Fruit fly (Drosophila melanogaster): ENCODE results near the gene CG14441.

CG14441 gene

DNA sequence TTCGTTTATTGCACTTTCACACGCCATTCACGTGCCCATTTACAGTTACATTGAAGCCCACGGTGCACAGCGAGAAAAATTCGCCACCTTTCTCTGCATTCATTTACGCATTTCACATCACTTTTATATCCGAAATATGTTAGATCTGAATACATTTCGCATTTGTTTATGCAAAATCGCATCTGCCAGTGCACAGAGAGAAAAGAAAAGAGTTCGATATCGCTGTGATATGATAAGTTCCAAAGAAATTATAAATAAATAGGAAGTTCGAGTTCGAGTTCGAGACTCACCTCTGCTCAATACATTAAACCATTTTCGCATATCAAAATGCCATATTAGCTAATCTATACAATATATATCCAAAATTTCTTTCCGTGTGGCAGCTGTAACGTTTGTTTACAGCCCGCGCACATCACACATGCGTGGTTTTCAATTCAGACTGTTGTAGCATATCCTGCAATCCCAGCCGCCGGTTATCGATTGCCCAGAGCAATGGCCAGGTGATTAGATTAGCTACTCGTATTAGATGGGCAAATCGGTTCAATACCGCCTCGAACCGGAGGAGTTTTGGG is 43.2 kb upstream of the CG14441 start (continued):
- TF ChIP-seq Ssrp (tag; optimal IDR thresholded peaks at IDR 0.05), result peak; percentile 74
- no peak for TF ChIP-seq BEAF-32 (GFP tag; optimal IDR thresholded peaks at IDR 0.05)
- TF ChIP-seq CG1024 (GFP tag; IDR thresholded peaks at IDR 0.05), result peak; percentile 45; the same call in 1 of the 2 replicates
- no peak for TF ChIP-seq tll (GFP tag; optimal IDR thresholded peaks at IDR 0.05)
- TF ChIP-seq jing (GFP tag; optimal IDR thresholded peaks at IDR 0.05), result peak; percentile 66
- TF ChIP-seq CG9609 (GFP tag; optimal IDR thresholded peaks at IDR 0.05), result peak; percentile 83
- TF ChIP-seq Gsc (GFP tag; IDR thresholded peaks at IDR 0.05), result no peak
- TF ChIP-seq wdn (GFP tag; IDR thresholded peaks at IDR 0.05), result peak; percentile 68
- TF ChIP-seq Stat92E (GFP tag; optimal IDR thresholded peaks at IDR 0.05), result peak in 1 of 3 experiments; percentile 48
- no peak for TF ChIP-seq sd (tag; optimal IDR thresholded peaks at IDR 0.05)
- peak; percentile 81 for TF ChIP-seq Atf-2 (GFP tag; optimal IDR thresholded peaks at IDR 0.05)
- TF ChIP-seq CG4617 (GFP tag; optimal IDR thresholded peaks at IDR 0.05; ENCODE audit: borderline replicate concordance), result peak; percentile 40
- TF ChIP-seq CG2129 (GFP tag; IDR thresholded peaks at IDR 0.05; ENCODE audit: partially characterized antibody), result no peak
- peak; percentile 48; the same call in 1 of the 3 replicates for TF ChIP-seq jigr1 (GFP tag; IDR thresholded peaks at IDR 0.05)
- TF ChIP-seq sima (GFP tag; optimal IDR thresholded peaks at IDR 0.05), result peak; percentile 66
- TF ChIP-seq CG6272 (GFP tag; IDR thresholded peaks at IDR 0.05), result peak; percentile 57
- peak; percentile 73 to 75 for TF ChIP-seq bsh (GFP tag; optimal IDR thresholded peaks at IDR 0.05)
- TF ChIP-seq CG11696 (GFP tag; IDR thresholded peaks at IDR 0.05), result peak; percentile 64
- peak; percentile 88 for TF ChIP-seq HHEX (GFP tag; optimal IDR thresholded peaks at IDR 0.05)
- TF ChIP-seq Doc2 (GFP tag; IDR thresholded peaks at IDR 0.05), result no peak
- peak; percentile 83 for TF ChIP-seq CG2712 (tag; optimal IDR thresholded peaks at IDR 0.05)
- TF ChIP-seq chif (GFP tag; optimal IDR thresholded peaks at IDR 0.05), result peak; percentile 81 to 82
- peak; percentile 82 for TF ChIP-seq tio (GFP tag; optimal IDR thresholded peaks at IDR 0.05)
- TF ChIP-seq Scr (GFP tag; IDR thresholded peaks at IDR 0.05; ENCODE audit: partially characterized antibody), result no peak
- TF ChIP-seq D19B (GFP tag; optimal IDR thresholded peaks at IDR 0.05), result peak; percentile 77
- TF ChIP-seq toy (GFP tag; IDR thresholded peaks at IDR 0.05), result 0 out of 2 replicates have a peak, but pooled peaks have one; percentile 29
- peak; percentile 67 for TF ChIP-seq sug (tag; optimal IDR thresholded peaks at IDR 0.05)
- TF ChIP-seq klu (GFP tag; IDR thresholded peaks at IDR 0.05), result peak; percentile 69
- peak; percentile 81 for TF ChIP-seq zfh1 (GFP tag; IDR thresholded peaks at IDR 0.05)
- TF ChIP-seq cad (GFP tag; optimal IDR thresholded peaks at IDR 0.05), result no peak
- TF ChIP-seq Mad (GFP tag; optimal IDR thresholded peaks at IDR 0.05), result peak; percentile 78
- peak; percentile 78 for TF ChIP-seq fd3F (GFP tag; optimal IDR thresholded peaks at IDR 0.05)
- TF ChIP-seq CG4404 (GFP tag; IDR thresholded peaks at IDR 0.05), result peak; percentile 72
- TF ChIP-seq CG2202 (tag; optimal IDR thresholded peaks at IDR 0.05), result peak; percentile 9
- peak; percentile 41 for TF ChIP-seq CG33557 (GFP tag; optimal IDR thresholded peaks at IDR 0.05)
- peak; percentile 27 for TF ChIP-seq CG14965 (GFP tag; optimal IDR thresholded peaks at IDR 0.05; ENCODE audit: borderline replicate concordance)
- peak; percentile 27 for TF ChIP-seq CTCF (GFP tag; optimal IDR thresholded peaks at IDR 0.05)
- peak; percentile 75 for TF ChIP-seq Dad (GFP tag; optimal IDR thresholded peaks at IDR 0.05)
- TF ChIP-seq twi (tag; optimal IDR thresholded peaks at IDR 0.05), result peak; percentile 56
- TF ChIP-seq btn (GFP tag; optimal IDR thresholded peaks at IDR 0.05), result peak; percentile 66
- TF ChIP-seq CG31441 (GFP tag; IDR thresholded peaks at IDR 0.05), result peak; percentile 82
- peak; percentile 79 for TF ChIP-seq CG11093 (GFP tag; IDR thresholded peaks at IDR 0.05)
- TF ChIP-seq CG11456 (GFP tag; IDR thresholded peaks at IDR 0.05), result peak; percentile 75; the same call in 2 of the 3 replicates
- TF ChIP-seq CG18476 (GFP tag; optimal IDR thresholded peaks at IDR 0.05), result peak; percentile 74
- TF ChIP-seq PHDP (tag; optimal IDR thresholded peaks at IDR 0.05), result peak; percentile 86
- peak; percentile 26 for TF ChIP-seq wek (GFP tag; optimal IDR thresholded peaks at IDR 0.05)
- peak; percentile 82 for TF ChIP-seq ems (GFP tag; optimal IDR thresholded peaks at IDR 0.05)
- peak; percentile 63 for TF ChIP-seq CG17568 (GFP tag; optimal IDR thresholded peaks at IDR 0.05)
- peak; percentile 69 for TF ChIP-seq CG6683 (GFP tag; optimal IDR thresholded peaks at IDR 0.05)
- TF ChIP-seq bab2 (GFP tag; optimal IDR thresholded peaks at IDR 0.05), result peak; percentile 77

Measured in whole organism, embryonic.